Fruit fly (Drosophila melanogaster) whole organism, pupa: ENCODE results near the gene CG11596.
A peak's percentile ranks its signal among the peaks of the same experiment; 100 is the strongest.

ENCODE experiments used
- CG10348 ChIP-seq: fragments of 200-800 bp; sonication (Bioruptor generic); IDR thresholded peaks from 2 replicates; pipeline ENCODE4 v1.3.6; 2022; ENCODE audit warnings: missing biosample characterization, missing genetic modification characterization
- CG12605 ChIP-seq: fragments of 200-800 bp; sonication (Bioruptor generic); IDR thresholded peaks from 2 replicates; pipeline ENCODE4 v1.3.6; 2022; ENCODE audit warnings: missing biosample characterization, missing genetic modification characterization
- CG13204 ChIP-seq: fragments of 200-800 bp; sonication (Bioruptor generic); optimal IDR thresholded peaks from 2 replicates; lab custom pipeline; 2018; ENCODE audit warnings: missing biosample characterization, mild to moderate bottlenecking, missing genetic modification characterization, moderate library complexity
- CG14655 ChIP-seq: fragments of 200-800 bp; sonication (Bioruptor generic); optimal IDR thresholded peaks from 3 replicates; lab custom pipeline; 2017; ENCODE audit warnings: mild to moderate bottlenecking, missing biosample characterization, missing genetic modification reagents, missing genetic modification characterization
- CG15710 ChIP-seq: fragments of 200-800 bp; sonication (Bioruptor generic); optimal IDR thresholded peaks from 2 replicates; lab custom pipeline; 2018; ENCODE audit warnings: missing biosample characterization, mild to moderate bottlenecking, missing genetic modification characterization, moderate library complexity
- CG17806 ChIP-seq: fragments of 200-800 bp; sonication (Bioruptor generic); optimal IDR thresholded peaks from 2 replicates; lab custom pipeline; 2018; ENCODE audit warnings: missing biosample characterization, mild to moderate bottlenecking, missing genetic modification characterization, moderate library complexity
- CG32121 ChIP-seq: fragments of 200-800 bp; sonication (Bioruptor generic); IDR thresholded peaks from 2 replicates; pipeline ENCODE4 v1.3.6; 2022; ENCODE audit warnings: missing biosample characterization, missing genetic modification characterization
- CG34367 ChIP-seq: fragments of 200-800 bp; sonication (Bioruptor generic); optimal IDR thresholded peaks from 2 replicates; lab custom pipeline; 2018; ENCODE audit warnings: missing biosample characterization, mild to moderate bottlenecking, missing genetic modification characterization
- CG4496 ChIP-seq: fragments of 200-800 bp; sonication (Bioruptor generic); IDR thresholded peaks from 3 replicates; pipeline ENCODE4 v1.3.6; 2022; ENCODE audit warnings: missing biosample characterization, missing genetic modification characterization
- CG8159 ChIP-seq: fragments of 200-800 bp; sonication (Bioruptor generic); optimal IDR thresholded peaks from 3 replicates; lab custom pipeline; 2018; ENCODE audit warnings: missing biosample characterization, mild to moderate bottlenecking, missing genetic modification characterization, moderate library complexity
- CG8301 ChIP-seq: fragments of 200-800 bp; sonication (Bioruptor generic); optimal IDR thresholded peaks from 2 replicates; lab custom pipeline; 2018; ENCODE audit warnings: missing biosample characterization, mild to moderate bottlenecking, missing genetic modification characterization
- CG9948 ChIP-seq: fragments of 200-800 bp; sonication (Bioruptor generic); optimal IDR thresholded peaks from 2 replicates; lab custom pipeline; 2018; ENCODE audit warnings: missing biosample characterization, mild to moderate bottlenecking, missing genetic modification characterization, moderate library complexity
- D1 ChIP-seq: fragments of 200-800 bp; sonication (Bioruptor generic); optimal IDR thresholded peaks from 2 replicates; lab custom pipeline; 2018; ENCODE audit warnings: missing biosample characterization, mild to moderate bottlenecking, missing genetic modification characterization, moderate library complexity
- EcR ChIP-seq: fragments of 200-800 bp; sonication (Bioruptor generic); optimal IDR thresholded peaks from 3 replicates; lab custom pipeline; 2019; ENCODE audit warnings: missing biosample characterization, missing genetic modification characterization, mild to moderate bottlenecking, moderate library complexity, missing genetic modification reagents
- Ets98B ChIP-seq: fragments of 200-800 bp; sonication (Bioruptor generic); IDR thresholded peaks from 2 replicates; pipeline ENCODE4 v1.3.6; 2022; ENCODE audit warnings: missing biosample characterization, missing genetic modification characterization
- Pif1A ChIP-seq: fragments of 200-800 bp; sonication (Bioruptor generic); optimal IDR thresholded peaks from 3 replicates; lab custom pipeline; 2016; ENCODE audit warnings: missing biosample characterization, missing genetic modification characterization
- Pif1B ChIP-seq: fragments of 200-800 bp; sonication (Bioruptor generic); optimal IDR thresholded peaks from 3 replicates; lab custom pipeline; 2016; ENCODE audit warnings: missing biosample characterization, missing genetic modification characterization
- Snoo ChIP-seq: fragments of 200-800 bp; sonication (Bioruptor generic); optimal IDR thresholded peaks from 3 replicates; lab custom pipeline; 2017; ENCODE audit warnings: missing biosample characterization, mild to moderate bottlenecking, missing genetic modification characterization, inconsistent platforms
- fd96Ca ChIP-seq: fragments of 200-800 bp; sonication (Bioruptor generic); IDR thresholded peaks from 3 replicates; pipeline ENCODE4 v1.3.6; 2022; ENCODE audit warnings: missing biosample characterization, missing genetic modification characterization
- gl ChIP-seq: fragments of 200-800 bp; sonication (Bioruptor generic); optimal IDR thresholded peaks from 2 replicates; lab custom pipeline; 2018; ENCODE audit warnings: missing biosample characterization, mild to moderate bottlenecking, missing genetic modification characterization
- rn ChIP-seq: fragments of 200-800 bp; sonication (Bioruptor generic); IDR thresholded peaks from 2 replicates; pipeline ENCODE4 v1.3.6; 2022; ENCODE audit warnings: missing biosample characterization, missing genetic modification characterization

The CG11596 gene

dm6 chrX:1944245-1945114 is 17.0 kb downstream of the CG11596 start:
- no peak for TF ChIP-seq CG10348
- TF ChIP-seq CG8159 (tag; lab: Kevin White, UChicago) = peak; percentile 30
- TF ChIP-seq CG17806 (tag; lab: Kevin White, UChicago) = peak; percentile 26
- TF ChIP-seq Snoo (tag; lab: Kevin White, UChicago) = peak; percentile 65
- TF ChIP-seq Pif1A (GFP tag; lab: Kevin White, UChicago) = no peak
- TF ChIP-seq fd96Ca = peak; percentile 58; the same call in 1 of the 3 replicates
- TF ChIP-seq CG8301 (tag; lab: Kevin White, UChicago) = peak; percentile 17
- TF ChIP-seq EcR (GFP tag; lab: Kevin White, UChicago) = no peak
- TF ChIP-seq CG9948 (tag; lab: Kevin White, UChicago) = peak; percentile 5
- no peak for TF ChIP-seq CG34367 (tag; lab: Kevin White, UChicago)
- peak; percentile 4 for TF ChIP-seq CG15710

DNA sequence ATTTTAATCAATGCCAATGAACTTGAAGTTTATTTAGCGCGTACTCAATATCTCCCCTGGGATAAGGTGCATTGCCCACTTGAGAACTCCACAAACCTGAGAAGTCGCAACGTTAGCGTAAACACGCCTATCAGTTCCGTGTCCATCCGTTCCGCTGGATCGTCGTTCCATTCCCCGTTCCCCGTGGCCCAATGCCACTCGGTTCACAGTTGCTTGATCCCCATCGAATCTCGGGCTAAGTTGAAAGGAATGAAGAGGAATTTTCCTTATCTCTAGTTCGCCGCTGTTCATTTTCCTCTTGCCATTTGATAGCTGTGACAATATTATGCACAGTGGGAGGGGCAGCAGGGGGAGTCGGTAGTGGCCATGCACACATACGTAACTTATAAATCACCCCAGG is 17.8 kb downstream of the CG11596 start:
- TF ChIP-seq Ets98B (GFP tag; lab: Robert Waterston, UW) (no peak), EcR (GFP tag; lab: Kevin White, UChicago) (peak; percentile 95)

DNA sequence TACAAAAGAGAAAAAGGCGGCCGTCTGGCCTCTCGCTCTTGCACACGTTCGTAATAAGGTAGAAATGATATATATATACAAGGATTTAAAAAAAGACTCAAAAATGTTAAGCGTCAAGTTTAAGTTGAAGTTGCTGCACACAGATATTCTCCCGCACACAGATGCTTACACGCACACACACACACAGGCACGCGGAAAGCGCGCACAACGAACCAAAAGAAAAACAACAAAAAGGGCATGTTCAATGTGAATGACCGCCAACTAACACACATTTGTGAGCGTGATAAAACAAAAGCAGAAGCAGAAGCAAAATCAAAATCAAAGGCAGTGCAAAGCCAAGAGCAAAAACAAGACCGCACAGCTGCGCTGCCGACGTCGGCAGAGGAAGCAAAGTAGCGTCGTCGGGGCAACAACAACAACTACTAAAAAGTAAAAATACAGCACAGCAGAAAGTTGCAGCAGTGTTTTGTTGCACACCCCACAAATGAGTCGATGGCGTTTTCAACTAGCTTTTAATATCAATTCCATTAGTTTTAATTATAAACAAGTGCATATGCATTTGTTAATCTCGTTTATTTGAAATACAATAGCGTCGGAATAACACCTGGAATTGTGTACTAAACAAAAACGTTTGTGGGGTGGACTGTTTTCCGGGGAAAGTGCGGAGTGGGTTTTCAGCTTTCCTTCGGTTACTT is 19.8 kb downstream of the CG11596 start:
- TF ChIP-seq CG9948 (tag; lab: Kevin White, UChicago) (peak; percentile 98), Snoo (tag; lab: Kevin White, UChicago) (peak; percentile 98), CG8159 (tag; lab: Kevin White, UChicago) (peak; percentile 96), Ets98B (GFP tag; lab: Robert Waterston, UW) (peak; percentile 98), gl (tag; lab: Kevin White, UChicago) (peak; percentile 92), CG32121 (GFP tag; lab: Robert Waterston, UW) (peak; percentile 98), CG12605 (GFP tag; lab: Robert Waterston, UW) (peak; percentile 97), CG17806 (tag; lab: Kevin White, UChicago) (peak; percentile 97), CG34367 (tag; lab: Kevin White, UChicago) (peak; percentile 97), CG8301 (tag; lab: Kevin White, UChicago) (peak; percentile 98), CG4496 (peak; percentile 99), EcR (GFP tag; lab: Kevin White, UChicago) (peak; percentile 96), CG13204 (GFP tag; lab: Kevin White, UChicago) (peak; percentile 93), CG10348 (peak; percentile 65), CG14655 (GFP tag; lab: Kevin White, UChicago) (peak; percentile 99), Pif1B (peak; percentile 98), Pif1A (GFP tag; lab: Kevin White, UChicago) (peak; percentile 99), rn (GFP tag; lab: Robert Waterston, UW) (peak; percentile 95), D1 (tag; lab: Kevin White, UChicago) (peak; percentile 94), CG15710 (peak; percentile 97), fd96Ca (peak; percentile 99)

DNA sequence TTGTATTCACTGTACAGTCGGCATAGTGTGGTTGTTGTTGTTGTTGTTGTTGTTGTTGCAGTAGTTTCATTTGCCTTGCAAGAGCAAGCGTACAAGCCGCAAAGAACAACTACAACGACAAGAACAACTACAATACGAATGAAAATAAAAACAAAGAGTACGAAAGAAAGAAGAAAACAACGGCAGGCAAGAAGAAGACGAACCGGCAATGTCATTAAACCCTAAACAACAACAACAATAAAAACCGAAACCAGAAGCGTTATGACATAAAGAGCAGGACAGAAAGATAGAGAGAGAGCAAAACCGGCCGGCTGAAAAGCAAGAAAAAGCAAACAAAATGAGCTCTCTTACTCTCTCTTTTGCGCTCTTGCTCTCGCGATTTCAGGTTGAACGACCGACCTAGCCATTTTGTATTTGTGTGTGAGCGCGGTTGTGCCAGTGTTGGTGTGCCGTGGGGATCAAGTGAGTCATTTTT is 20.5 kb downstream of the CG11596 start:
- TF ChIP-seq CG13204 (GFP tag; lab: Kevin White, UChicago) (peak; percentile 26), gl (tag; lab: Kevin White, UChicago) (peak; percentile 10), CG12605 (GFP tag; lab: Robert Waterston, UW) (no peak), Pif1A (GFP tag; lab: Kevin White, UChicago) (peak; percentile 40), CG15710 (peak; percentile 5), CG17806 (tag; lab: Kevin White, UChicago) (no peak), fd96Ca (no peak), CG14655 (GFP tag; lab: Kevin White, UChicago) (no peak), EcR (GFP tag; lab: Kevin White, UChicago) (peak; percentile 100)
- TF ChIP-seq, all 21 proteins: peak for 5

DNA sequence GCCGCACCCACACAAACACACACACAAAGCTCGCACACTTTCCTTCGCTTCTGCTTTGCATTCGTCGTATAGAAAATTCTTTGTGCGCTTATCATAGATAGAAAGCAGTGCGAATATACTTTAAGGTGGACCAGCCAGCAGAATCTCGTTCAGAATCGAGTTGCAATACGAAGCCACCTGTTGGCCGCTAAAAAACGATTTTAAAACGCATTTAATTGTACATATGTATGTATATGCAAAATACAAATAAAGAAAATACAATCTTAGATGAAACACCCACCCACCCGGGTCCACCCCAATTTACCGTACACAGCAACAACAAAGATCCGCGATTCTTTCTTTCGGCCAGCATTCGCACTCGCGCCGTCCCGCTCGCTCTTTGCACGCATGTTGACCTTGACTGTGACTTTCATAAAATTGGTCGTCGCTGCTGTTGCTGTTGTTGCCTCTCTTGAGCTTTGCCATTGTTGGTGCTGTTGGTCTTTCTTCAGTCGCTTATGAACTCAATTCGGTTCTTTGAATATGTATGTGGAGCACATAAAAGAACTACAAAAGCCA is 21.1 kb downstream of the CG11596 start:
- peak; percentile 94 for TF ChIP-seq CG32121 (GFP tag; lab: Robert Waterston, UW)
- peak; percentile 95 for TF ChIP-seq CG14655 (GFP tag; lab: Kevin White, UChicago)
- no peak for TF ChIP-seq EcR (GFP tag; lab: Kevin White, UChicago)
- peak; percentile 69 for TF ChIP-seq gl (tag; lab: Kevin White, UChicago)
- peak; percentile 86 for TF ChIP-seq CG15710
- TF ChIP-seq rn (GFP tag; lab: Robert Waterston, UW) = peak; percentile 84
- TF ChIP-seq CG13204 (GFP tag; lab: Kevin White, UChicago) = peak; percentile 66
- peak; percentile 44 for TF ChIP-seq D1 (tag; lab: Kevin White, UChicago)
- peak; percentile 96 for TF ChIP-seq CG12605 (GFP tag; lab: Robert Waterston, UW)
- peak; percentile 99 for TF ChIP-seq CG8159 (tag; lab: Kevin White, UChicago)
- peak; percentile 93 for TF ChIP-seq Pif1A (GFP tag; lab: Kevin White, UChicago)
- TF ChIP-seq CG9948 (tag; lab: Kevin White, UChicago) = peak; percentile 85
- TF ChIP-seq Ets98B (GFP tag; lab: Robert Waterston, UW) = peak; percentile 94
- peak; percentile 93 for TF ChIP-seq Pif1B
- peak; percentile 95 for TF ChIP-seq CG8301 (tag; lab: Kevin White, UChicago)
- TF ChIP-seq Snoo (tag; lab: Kevin White, UChicago) = peak; percentile 90
- TF ChIP-seq CG17806 (tag; lab: Kevin White, UChicago) = peak; percentile 88
- peak; percentile 97 for TF ChIP-seq fd96Ca
- peak; percentile 98 for TF ChIP-seq CG4496
- no peak for TF ChIP-seq CG10348
- TF ChIP-seq CG34367 (tag; lab: Kevin White, UChicago) = peak; percentile 91
